Worm (Caenorhabditis elegans) whole organism, mixed stage, embryonic: ENCODE measurements around the gene lact-7.

Experiments
- M03D4.4 ChIP-seq: sonication (generic microtip); optimal IDR thresholded peaks from 2 replicates; lab custom pipeline; 2017; ENCODE audit warnings: mild to moderate bottlenecking, missing genetic modification characterization, missing compliant biosample characterization
- blmp-1 ChIP-seq: fragments of 150-350 bp; optimal IDR thresholded peaks from 2 replicates; lab custom pipeline; 2014; ENCODE audit warnings: missing biosample characterization, missing genetic modification characterization
- ceh-39 ChIP-seq: fragments of 150-350 bp; optimal IDR thresholded peaks from 2 replicates; lab custom pipeline; 2014; ENCODE audit warnings: missing biosample characterization, missing genetic modification characterization
- ceh-83 ChIP-seq: fragments of 200-800 bp; sonication (Bioruptor generic); optimal IDR thresholded peaks from 2 replicates; lab custom pipeline; 2018; ENCODE audit warnings: mild to moderate bottlenecking, missing genetic modification characterization, missing compliant biosample characterization
- ces-1 ChIP-seq: fragments of 150-350 bp; optimal IDR thresholded peaks from 2 replicates; lab custom pipeline; 2014; ENCODE audit warnings: missing biosample characterization, missing genetic modification reagents, missing genetic modification characterization
- cnd-1 ChIP-seq: fragments of 200-800 bp; sonication (Bioruptor generic); optimal IDR thresholded peaks from 2 replicates; lab custom pipeline; 2018; ENCODE audit warnings: mild to moderate bottlenecking, missing genetic modification characterization, missing compliant biosample characterization
- drap-1 ChIP-seq: fragments of 200-800 bp; sonication (Bioruptor generic); optimal IDR thresholded peaks from 3 replicates; lab custom pipeline; 2018; ENCODE audit warnings: mild to moderate bottlenecking, missing genetic modification characterization, missing compliant biosample characterization
- elt-1 ChIP-seq: sonication (generic microtip); optimal IDR thresholded peaks from 2 replicates; lab custom pipeline; 2017; ENCODE audit warnings: missing genetic modification characterization, mild to moderate bottlenecking, missing compliant biosample characterization, antibody characterized with exemption, moderate library complexity, borderline replicate concordance; ENCODE audit not compliant: insufficient read depth
- flh-1 ChIP-seq: fragments of 200-800 bp; sonication (Bioruptor generic); optimal IDR thresholded peaks from 2 replicates; lab custom pipeline; 2018; ENCODE audit warnings: mild to moderate bottlenecking, missing genetic modification characterization, moderate library complexity, missing compliant biosample characterization
- lin-13 ChIP-seq: fragments of 150-350 bp; optimal IDR thresholded peaks from 2 replicates; lab custom pipeline; 2014; ENCODE audit warnings: missing biosample characterization, missing genetic modification characterization
- lin-32 ChIP-seq: fragments of 200-800 bp; sonication (Bioruptor generic); optimal IDR thresholded peaks from 2 replicates; lab custom pipeline; 2018; ENCODE audit warnings: mild to moderate bottlenecking, missing genetic modification characterization, missing compliant biosample characterization
- lsy-2 ChIP-seq: fragments of 150-350 bp; optimal IDR thresholded peaks from 2 replicates; lab custom pipeline; 2014; ENCODE audit warnings: missing biosample characterization, missing genetic modification characterization
- mab-5 ChIP-seq: fragments of 150-350 bp; optimal IDR thresholded peaks from 2 replicates; lab custom pipeline; 2014; ENCODE audit warnings: missing biosample characterization, missing genetic modification characterization
- mls-2 ChIP-seq: sonication (generic microtip); optimal IDR thresholded peaks from 2 replicates; lab custom pipeline; 2016; ENCODE audit warnings: mild to moderate bottlenecking, missing genetic modification characterization, moderate library complexity, missing compliant biosample characterization
- nhr-12 ChIP-seq: fragments of 150-350 bp; optimal IDR thresholded peaks from 2 replicates; lab custom pipeline; 2014; ENCODE audit warnings: missing biosample characterization, missing genetic modification characterization
- nhr-2 ChIP-seq: fragments of 150-350 bp; optimal IDR thresholded peaks from 2 replicates; lab custom pipeline; 2014; ENCODE audit warnings: missing biosample characterization, missing genetic modification characterization
- nhr-237 ChIP-seq: fragments of 150-350 bp; optimal IDR thresholded peaks from 2 replicates; lab custom pipeline; 2014; ENCODE audit warnings: missing biosample characterization, missing genetic modification characterization
- nhr-76 ChIP-seq: sonication (generic microtip); optimal IDR thresholded peaks from 2 replicates; lab custom pipeline; 2017; ENCODE audit warnings: missing biosample characterization, missing genetic modification characterization
- pha-4 ChIP-seq: fragments of 150-350 bp; optimal IDR thresholded peaks from 2 replicates; lab custom pipeline; 2018; ENCODE audit warnings: missing biosample characterization, missing genetic modification reagents, missing genetic modification characterization
- sem-2 ChIP-seq: fragments of 200-800 bp; sonication (Bioruptor generic); optimal IDR thresholded peaks from 2 replicates; lab custom pipeline; 2018; ENCODE audit warnings: mild to moderate bottlenecking, missing genetic modification characterization, missing compliant biosample characterization
- snpc-4 ChIP-seq: fragments of 150-350 bp; optimal IDR thresholded peaks from 2 replicates; lab custom pipeline; 2014; ENCODE audit warnings: missing biosample characterization, missing genetic modification characterization
- tbx-8 ChIP-seq: fragments of 200-800 bp; sonication (Bioruptor generic); optimal IDR thresholded peaks from 2 replicates; lab custom pipeline; 2018; ENCODE audit warnings: mild to moderate bottlenecking, missing genetic modification characterization, moderate library complexity, missing compliant biosample characterization
- unc-120 ChIP-seq: sonication (generic microtip); optimal IDR thresholded peaks from 2 replicates; lab custom pipeline; 2017; ENCODE audit warnings: missing genetic modification characterization, missing compliant biosample characterization; ENCODE audit not compliant: poor library complexity, severe bottlenecking
- unc-39 ChIP-seq: fragments of 150-350 bp; optimal IDR thresholded peaks from 2 replicates; lab custom pipeline; 2014; ENCODE audit warnings: missing biosample characterization, missing genetic modification characterization
- unc-62 ChIP-seq: fragments of 150-350 bp; optimal IDR thresholded peaks from 2 replicates; lab custom pipeline; 2014; ENCODE audit warnings: missing biosample characterization, missing genetic modification reagents, missing genetic modification characterization

The lact-7 gene

DNA sequence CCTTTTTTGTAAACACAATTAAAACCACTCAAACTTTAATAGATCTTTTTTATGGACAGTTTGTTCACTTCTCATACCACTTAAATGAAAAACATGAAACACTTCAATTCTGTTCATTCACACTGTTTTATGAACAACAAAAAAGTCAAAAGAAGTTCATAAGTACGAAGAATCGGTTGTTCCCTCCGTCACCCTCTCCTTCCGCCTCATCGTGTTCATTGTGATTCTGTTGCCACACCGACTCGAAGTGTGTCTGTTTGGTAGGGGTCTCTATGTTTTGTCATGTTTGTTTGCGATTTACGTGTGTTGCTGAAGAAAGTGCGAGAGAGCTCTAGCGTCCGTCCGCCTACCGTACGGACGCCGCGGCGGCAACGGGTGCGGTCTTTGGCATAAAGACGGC, at the start of gene lact-7:
Gene lact-7, plus strand, starts transcription at position 301 of the 400 bp plus-strand sequence.
- TF ChIP-seq lin-13, result no peak
- no peak for TF ChIP-seq unc-62 (GFP tag; lab: Kevin White, UChicago)

DNA sequence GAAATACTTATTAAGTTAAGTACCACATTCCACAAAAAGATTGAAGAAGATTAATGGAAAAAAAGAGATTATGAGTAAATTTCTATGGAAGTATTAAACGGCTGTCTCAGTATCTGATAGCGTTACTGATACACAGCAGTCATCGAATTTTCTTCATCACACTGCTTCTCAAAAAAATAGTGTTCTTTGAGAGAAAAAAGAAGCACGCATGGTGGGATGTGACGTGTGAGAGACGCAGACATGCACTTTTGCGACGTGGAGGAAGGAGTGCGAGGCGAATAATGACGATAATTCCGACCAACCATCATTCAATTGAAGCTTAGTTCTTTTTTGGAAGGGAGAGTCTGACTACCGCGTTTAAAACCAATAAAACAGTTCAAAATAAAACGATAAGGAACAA, 48.7 kb upstream of the lact-7 start, which contains the start of gene C44C10.11:
Gene C44C10.11, minus strand, starts transcription at position 115 of the 400 bp plus-strand sequence.
- TF ChIP-seq unc-39 (tag; lab: Kevin White, UChicago), result no peak
- no peak for TF ChIP-seq snpc-4 (tag; lab: Kevin White, UChicago)
- no peak for TF ChIP-seq flh-1 (GFP tag; lab: Kevin White, UChicago)
- no peak for TF ChIP-seq lin-32 (GFP tag; lab: Kevin White, UChicago)
- TF ChIP-seq unc-120, result no peak
- TF ChIP-seq elt-1 (tag; lab: Kevin White, UChicago), result no peak
- no peak for TF ChIP-seq drap-1 (GFP tag; lab: Kevin White, UChicago)
- no peak for TF ChIP-seq lin-13
- no peak for TF ChIP-seq sem-2 (GFP tag; lab: Kevin White, UChicago)
- TF ChIP-seq mab-5 (tag; lab: Kevin White, UChicago), result no peak
- no peak for TF ChIP-seq ces-1 (GFP tag; lab: Kevin White, UChicago)
- TF ChIP-seq cnd-1 (tag; lab: Kevin White, UChicago), result no peak
- TF ChIP-seq ceh-83 (GFP tag; lab: Kevin White, UChicago), result no peak

DNA sequence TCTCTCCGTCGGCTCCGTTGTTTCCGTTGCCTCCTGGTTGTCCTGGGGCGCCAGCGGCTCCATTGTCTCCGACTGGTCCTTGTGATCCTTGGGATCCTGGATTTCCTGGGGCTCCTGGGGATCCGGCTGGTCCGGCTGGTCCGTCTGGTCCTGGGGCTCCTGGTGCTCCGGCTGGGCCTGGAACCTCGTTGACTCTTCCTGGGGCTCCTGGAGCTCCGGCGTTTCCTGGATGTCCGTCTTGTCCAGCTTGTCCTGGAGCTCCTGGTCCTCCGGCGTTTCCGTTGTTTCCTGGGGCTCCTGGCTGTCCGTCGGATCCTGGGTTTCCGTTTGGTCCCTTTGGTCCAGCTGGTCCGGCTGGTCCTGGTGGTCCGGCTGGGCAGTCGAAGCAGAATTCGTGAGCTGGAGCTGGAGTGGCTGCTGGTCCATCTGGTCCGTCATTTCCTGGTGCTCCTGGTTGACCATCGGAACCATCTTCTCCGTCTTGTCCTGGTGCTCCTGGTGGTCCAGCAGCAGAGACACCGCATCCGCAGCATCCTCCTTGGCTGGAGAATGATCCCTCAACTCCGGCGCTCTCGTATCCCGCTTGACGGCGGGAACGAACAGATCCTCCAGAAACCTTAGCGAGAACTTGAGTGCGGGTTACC, 47.4 kb upstream of the lact-7 start:
- no peak for TF ChIP-seq unc-120
- no peak for TF ChIP-seq nhr-2 (tag; lab: Kevin White, UChicago)
- TF ChIP-seq blmp-1 (tag; lab: Kevin White, UChicago), result no peak
- TF ChIP-seq unc-39 (tag; lab: Kevin White, UChicago), result no peak
- no peak for TF ChIP-seq mls-2 (tag; lab: Kevin White, UChicago)
- TF ChIP-seq, all 35 proteins: peak for 0

DNA sequence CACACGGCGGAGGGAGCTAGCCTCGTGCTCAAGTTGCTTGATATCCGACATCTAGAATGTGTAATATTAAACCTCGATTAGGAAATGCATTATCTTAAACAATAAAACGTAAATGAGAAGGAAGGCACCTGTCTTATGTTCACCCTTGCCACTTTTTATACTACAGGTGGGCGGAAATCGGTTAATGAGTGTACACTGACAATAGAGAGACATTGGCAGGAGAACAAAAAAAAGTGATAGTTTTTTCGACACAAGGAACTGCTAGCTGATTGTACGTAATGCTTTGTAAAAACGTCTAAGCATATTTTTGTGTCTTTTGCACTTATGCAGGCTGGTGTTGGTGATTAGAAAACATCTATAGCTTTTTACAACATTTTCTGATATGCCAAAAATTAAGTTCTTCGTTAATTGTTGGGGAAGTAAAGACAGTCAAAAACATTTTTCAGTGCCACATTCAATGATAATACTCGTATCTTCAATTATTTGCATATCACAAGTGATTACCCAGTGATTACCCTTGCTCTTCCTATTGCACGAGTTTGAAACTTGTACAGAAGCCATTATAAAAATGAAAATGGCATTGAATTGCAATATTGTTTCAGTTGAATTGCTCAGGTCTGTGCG, 46.6 kb upstream of the lact-7 start, which contains the start of gene col-180:
Gene col-180, minus strand, starts transcription at position 51 of the 624 bp plus-strand sequence.
- TF ChIP-seq elt-1 (tag; lab: Kevin White, UChicago) (no peak), unc-39 (tag; lab: Kevin White, UChicago) (no peak), tbx-8 (GFP tag; lab: Kevin White, UChicago) (no peak), lsy-2 (tag; lab: Kevin White, UChicago) (no peak), ceh-39 (tag; lab: Kevin White, UChicago) (no peak)

DNA sequence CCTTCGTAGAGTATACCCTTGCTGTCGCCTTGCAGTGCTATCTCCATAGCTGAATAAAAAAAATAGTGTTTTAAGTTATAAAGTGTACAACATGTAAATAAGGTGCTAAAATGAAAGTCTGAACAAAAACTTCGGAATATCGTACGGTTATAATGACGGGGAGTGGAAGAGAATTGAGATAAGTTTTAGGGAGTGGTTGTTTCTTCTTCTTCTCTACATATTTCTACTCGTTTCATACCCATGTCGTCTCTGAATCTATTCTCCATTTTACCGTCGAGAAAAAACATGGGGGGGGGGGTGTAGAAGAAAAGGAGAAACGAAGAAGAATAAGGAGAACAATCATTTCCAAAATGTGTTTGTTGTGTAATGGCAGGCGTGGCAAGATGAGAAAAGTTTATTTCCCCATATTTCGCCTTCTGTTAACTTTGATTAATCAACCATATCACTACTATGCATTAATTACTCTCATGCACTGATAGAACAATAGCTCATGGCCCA, 42.4 kb upstream of the lact-7 start, which contains the start of gene C44C10.9:
Gene C44C10.9, minus strand, starts transcription at position 51 of the 498 bp plus-strand sequence.
- TF ChIP-seq lsy-2 (tag; lab: Kevin White, UChicago) (no peak), flh-1 (GFP tag; lab: Kevin White, UChicago) (no peak), M03D4.4 (tag; lab: Kevin White, UChicago) (no peak), nhr-12 (tag; lab: Kevin White, UChicago) (no peak)
- TF ChIP-seq, all 35 proteins: peak for 0

DNA sequence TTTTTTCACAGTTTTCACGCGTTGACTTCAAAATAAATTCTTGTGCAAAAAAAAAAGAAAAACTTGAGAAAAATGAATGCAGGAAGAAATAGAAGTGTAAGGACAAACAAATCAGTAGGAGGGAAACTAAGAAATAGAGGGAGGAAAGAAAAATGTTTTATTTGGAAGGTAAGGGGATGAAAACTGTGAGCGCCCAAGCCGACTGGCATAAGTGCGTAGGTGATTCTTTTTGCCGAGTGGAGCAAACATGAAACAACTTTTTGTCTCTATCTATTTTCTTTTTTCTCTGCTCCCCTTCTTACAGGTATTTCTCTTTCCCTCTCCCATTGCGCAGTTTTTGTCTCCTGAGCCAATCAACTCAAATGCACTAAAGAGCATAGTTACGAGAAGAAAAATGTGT, 40.2 kb upstream of the lact-7 start:
- TF ChIP-seq snpc-4 (tag; lab: Kevin White, UChicago), result no peak
- TF ChIP-seq unc-120, result no peak
- no peak for TF ChIP-seq drap-1 (GFP tag; lab: Kevin White, UChicago)
- no peak for TF ChIP-seq elt-1 (tag; lab: Kevin White, UChicago)
- TF ChIP-seq nhr-237, result peak; percentile 17
- no peak for TF ChIP-seq sem-2 (GFP tag; lab: Kevin White, UChicago)
- no peak for TF ChIP-seq nhr-76 (tag; lab: Kevin White, UChicago)
- TF ChIP-seq, all 35 proteins: peak for 1

DNA sequence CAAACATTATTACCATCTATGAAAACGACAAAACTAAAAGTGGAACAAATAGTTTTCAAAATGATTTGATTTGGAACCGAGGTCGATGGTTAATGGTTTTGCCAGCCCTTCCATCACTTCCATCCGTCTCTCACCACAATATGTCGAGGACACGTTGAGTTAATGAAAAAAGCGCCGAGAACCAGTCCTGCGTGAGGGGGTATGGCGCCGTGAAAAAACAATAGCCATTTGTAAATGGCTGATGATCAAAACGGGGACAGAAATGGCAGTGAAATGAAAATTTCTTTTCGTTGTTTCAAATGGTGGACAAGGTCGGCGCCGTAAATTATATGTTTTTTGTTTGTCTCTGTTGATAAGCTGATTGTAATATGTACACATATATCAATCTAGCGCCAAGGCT, 38.9 kb upstream of the lact-7 start:
- no peak for TF ChIP-seq nhr-12 (tag; lab: Kevin White, UChicago)
- no peak for TF ChIP-seq lin-13
- no peak for TF ChIP-seq ces-1 (GFP tag; lab: Kevin White, UChicago)
- no peak for TF ChIP-seq pha-4 (tag; lab: Kevin White, UChicago)
- no peak for TF ChIP-seq blmp-1 (tag; lab: Kevin White, UChicago)
- TF ChIP-seq tbx-8 (GFP tag; lab: Kevin White, UChicago), result no peak
- no peak for TF ChIP-seq mls-2 (tag; lab: Kevin White, UChicago)
- TF ChIP-seq unc-62 (GFP tag; lab: Kevin White, UChicago), result no peak
- TF ChIP-seq cnd-1 (tag; lab: Kevin White, UChicago), result no peak
